Worm (Caenorhabditis elegans) whole organism, L1 larva: ENCODE measurements around the gene sars-2.

Source experiments
- C16A3.4 ChIP-seq: fragments of 150-350 bp; optimal IDR thresholded peaks from 2 replicates; lab custom pipeline; 2014; ENCODE audit warnings: missing biosample characterization, missing genetic modification characterization
- C34B4.2 ChIP-seq: sonication (generic microtip); optimal IDR thresholded peaks from 2 replicates; lab custom pipeline; 2017; ENCODE audit warnings: mild to moderate bottlenecking, missing genetic modification characterization, missing compliant biosample characterization
- F16B12.6 ChIP-seq: fragments of 150-350 bp; optimal IDR thresholded peaks from 2 replicates; lab custom pipeline; 2014; ENCODE audit warnings: missing biosample characterization, missing genetic modification characterization
- Y116A8C.19 ChIP-seq: sonication (generic microtip); optimal IDR thresholded peaks from 2 replicates; lab custom pipeline; 2016; ENCODE audit warnings: missing compliant biosample characterization, missing genetic modification characterization, borderline replicate concordance
- aha-1 ChIP-seq: fragments of 150-350 bp; optimal IDR thresholded peaks from 2 replicates; lab custom pipeline; 2014; ENCODE audit warnings: missing biosample characterization, missing genetic modification characterization
- alr-1 ChIP-seq: fragments of 200-800 bp; sonication (Bioruptor generic); optimal IDR thresholded peaks from 2 replicates; lab custom pipeline; 2018; ENCODE audit warnings: borderline replicate concordance, mild to moderate bottlenecking, missing genetic modification characterization, missing compliant biosample characterization
- ama-1 ChIP-seq: fragments of 150-350 bp; optimal IDR thresholded peaks from 2 replicates; lab custom pipeline; 2014
- blmp-1 ChIP-seq: fragments of 150-350 bp; optimal IDR thresholded peaks from 2 replicates; lab custom pipeline; 2014; ENCODE audit warnings: missing biosample characterization, missing genetic modification characterization
- ceh-63 ChIP-seq: fragments of 200-800 bp; sonication (Bioruptor generic); optimal IDR thresholded peaks from 2 replicates; lab custom pipeline; 2018; ENCODE audit warnings: mild to moderate bottlenecking, missing genetic modification characterization, missing compliant biosample characterization
- ceh-82 ChIP-seq, 3 experiments: fragments of 150-350 bp in 1 of 3; sonication (generic microtip) in 2 of 3; optimal IDR thresholded peaks; 2 replicates each; lab custom pipeline; 2014 to 2017; ENCODE audit warnings: missing biosample characterization in 3 of 3, missing genetic modification characterization in 3 of 3
- ceh-88 ChIP-seq: fragments of 200-800 bp; sonication (Bioruptor generic); IDR thresholded peaks from 2 replicates; pipeline ENCODE4 v1.3.6; 2022; ENCODE audit warnings: missing genetic modification characterization, missing compliant biosample characterization
- ceh-90 ChIP-seq: sonication (generic microtip); optimal IDR thresholded peaks from 2 replicates; lab custom pipeline; 2016; ENCODE audit warnings: missing genetic modification characterization, missing compliant biosample characterization
- ces-1 ChIP-seq: fragments of 150-350 bp; optimal IDR thresholded peaks from 2 replicates; lab custom pipeline; 2014; ENCODE audit warnings: missing biosample characterization, missing genetic modification reagents, missing genetic modification characterization
- dpl-1 ChIP-seq, 3 experiments: fragments of 150-350 bp in 2 of 3; sonication (generic microtip) in 1 of 3; optimal IDR thresholded peaks; 2 replicates each; lab custom pipeline; 2014 to 2017; ENCODE audit warnings: missing biosample characterization in 3 of 3, missing genetic modification characterization in 3 of 3, missing genetic modification reagents in 3 of 3
- dsc-1 ChIP-seq: sonication (generic microtip); optimal IDR thresholded peaks from 2 replicates; lab custom pipeline; 2016; ENCODE audit warnings: mild to moderate bottlenecking, missing genetic modification characterization, missing compliant biosample characterization
- efl-1 ChIP-seq, 4 experiments: fragments of 150-350 bp; optimal IDR thresholded peaks in 3 of 4; peaks in 1 of 4; 1 replicate in 1 of 4; 2 replicates in 3 of 4; lab custom pipeline; 2014; ENCODE audit warnings: missing biosample characterization in 2 of 4, missing genetic modification characterization in 2 of 4, missing genetic modification reagents in 2 of 4
- elt-2 ChIP-seq: sonication (generic microtip); optimal IDR thresholded peaks from 2 replicates; lab custom pipeline; 2016; ENCODE audit warnings: missing genetic modification characterization, mild to moderate bottlenecking, inconsistent platforms, missing compliant biosample characterization, missing genetic modification reagents
- fkh-8 ChIP-seq: sonication (generic microtip); optimal IDR thresholded peaks from 2 replicates; lab custom pipeline; 2016; ENCODE audit warnings: mild to moderate bottlenecking, missing genetic modification characterization, missing compliant biosample characterization
- hlh-4 ChIP-seq: sonication (generic microtip); optimal IDR thresholded peaks from 2 replicates; lab custom pipeline; 2016; ENCODE audit warnings: mild to moderate bottlenecking, missing genetic modification characterization, missing compliant biosample characterization
- irx-1 ChIP-seq: sonication (generic microtip); optimal IDR thresholded peaks from 2 replicates; lab custom pipeline; 2016; ENCODE audit warnings: missing genetic modification characterization, missing compliant biosample characterization
- isw-1 ChIP-seq: fragments of 200-800 bp; sonication (Bioruptor generic); IDR thresholded peaks from 2 replicates; pipeline ENCODE4 v1.3.6; 2022; ENCODE audit warnings: missing genetic modification characterization, missing compliant biosample characterization
- jun-1 ChIP-seq: fragments of 150-350 bp; optimal IDR thresholded peaks from 2 replicates; lab custom pipeline; 2014; ENCODE audit warnings: missing biosample characterization, missing genetic modification reagents, missing genetic modification characterization
- lin-13 ChIP-seq: fragments of 150-350 bp; optimal IDR thresholded peaks from 2 replicates; lab custom pipeline; 2014; ENCODE audit warnings: missing biosample characterization, missing genetic modification reagents, missing genetic modification characterization
- lin-14 ChIP-seq: fragments of 200-800 bp; sonication (Bioruptor generic); optimal IDR thresholded peaks from 2 replicates; lab custom pipeline; 2018; ENCODE audit warnings: mild to moderate bottlenecking, missing genetic modification characterization, moderate library complexity, missing compliant biosample characterization
- lin-15B ChIP-seq: fragments of 150-350 bp; sonication (generic microtip); optimal IDR thresholded peaks from 3 replicates; lab custom pipeline; 2014; ENCODE audit warnings: missing biosample characterization, missing genetic modification characterization
- lin-35 ChIP-seq, 2 experiments: fragments of 150-350 bp; optimal IDR thresholded peaks; 2 replicates each; lab custom pipeline; 2014; ENCODE audit warnings: missing biosample characterization in 2 of 2, missing genetic modification characterization in 2 of 2, missing genetic modification reagents in 2 of 2
- lsy-2 ChIP-seq, 2 experiments: fragments of 150-350 bp; optimal IDR thresholded peaks; 2 replicates each; lab custom pipeline; 2014; ENCODE audit warnings: missing biosample characterization in 2 of 2, missing genetic modification characterization in 2 of 2
- mdl-1 ChIP-seq, 2 experiments: fragments of 150-350 bp; optimal IDR thresholded peaks; 2 replicates each; lab custom pipeline; 2014 to 2017; ENCODE audit warnings: missing biosample characterization in 2 of 2, missing genetic modification characterization in 2 of 2, inconsistent platforms in 1 of 2
- mep-1 ChIP-seq: fragments of 150-350 bp; optimal IDR thresholded peaks from 2 replicates; lab custom pipeline; 2014; ENCODE audit warnings: missing biosample characterization, missing genetic modification characterization
- nhr-11 ChIP-seq: fragments of 150-350 bp; optimal IDR thresholded peaks from 2 replicates; lab custom pipeline; 2014; ENCODE audit warnings: missing biosample characterization, missing genetic modification characterization
- nhr-12 ChIP-seq: sonication (generic microtip); optimal IDR thresholded peaks from 2 replicates; lab custom pipeline; 2017; ENCODE audit warnings: missing biosample characterization, missing genetic modification characterization
- nhr-19 ChIP-seq: fragments of 200-800 bp; sonication (Bioruptor generic); conservative IDR thresholded peaks from 2 replicates; pipeline ENCODE4 v1.3.6; 2022; ENCODE audit warnings: missing genetic modification characterization, missing compliant biosample characterization
- nhr-20 ChIP-seq: sonication (generic microtip); optimal IDR thresholded peaks from 2 replicates; lab custom pipeline; 2016; ENCODE audit warnings: mild to moderate bottlenecking, missing genetic modification characterization, missing compliant biosample characterization
- nhr-28 ChIP-seq: fragments of 150-350 bp; optimal IDR thresholded peaks from 2 replicates; lab custom pipeline; 2014; ENCODE audit warnings: missing biosample characterization, missing genetic modification characterization
- nhr-47 ChIP-seq: sonication (generic microtip); optimal IDR thresholded peaks from 2 replicates; lab custom pipeline; 2016; ENCODE audit warnings: mild to moderate bottlenecking, missing genetic modification characterization, moderate library complexity, missing compliant biosample characterization
- nhr-71 ChIP-seq: sonication (generic microtip); optimal IDR thresholded peaks from 2 replicates; lab custom pipeline; 2016; ENCODE audit warnings: mild to moderate bottlenecking, missing genetic modification characterization, moderate library complexity, missing compliant biosample characterization
- nhr-76 ChIP-seq: sonication (generic microtip); optimal IDR thresholded peaks from 2 replicates; lab custom pipeline; 2017; ENCODE audit warnings: missing biosample characterization, missing genetic modification characterization
- nhr-77 ChIP-seq: fragments of 150-350 bp; optimal IDR thresholded peaks from 2 replicates; lab custom pipeline; 2014; ENCODE audit warnings: missing biosample characterization, missing genetic modification characterization
- nhr-84 ChIP-seq: sonication (generic microtip); optimal IDR thresholded peaks from 2 replicates; lab custom pipeline; 2017; ENCODE audit warnings: missing biosample characterization, missing genetic modification characterization
- nhr-85 ChIP-seq: sonication (generic microtip); peaks from one replicate; lab custom pipeline; 2016; ENCODE audit warnings: missing genetic modification characterization, inconsistent platforms, missing compliant biosample characterization
- nhr-90 ChIP-seq: sonication (generic microtip); optimal IDR thresholded peaks from 2 replicates; lab custom pipeline; 2016; ENCODE audit warnings: mild to moderate bottlenecking, missing genetic modification characterization, missing compliant biosample characterization; ENCODE audit not compliant: poor library complexity
- pag-3 ChIP-seq: sonication (generic microtip); optimal IDR thresholded peaks from 2 replicates; lab custom pipeline; 2017; ENCODE audit warnings: missing genetic modification characterization, mild to moderate bottlenecking, missing compliant biosample characterization, antibody characterized with exemption, borderline replicate concordance; ENCODE audit not compliant: insufficient read depth
- pax-3 ChIP-seq: fragments of 200-800 bp; sonication (Bioruptor generic); optimal IDR thresholded peaks from 2 replicates; lab custom pipeline; 2018; ENCODE audit warnings: mild to moderate bottlenecking, missing genetic modification characterization, moderate library complexity, missing compliant biosample characterization
- rnt-1 ChIP-seq: sonication (generic microtip); optimal IDR thresholded peaks from 2 replicates; lab custom pipeline; 2016; ENCODE audit warnings: mild to moderate bottlenecking, missing genetic modification characterization, moderate library complexity, missing compliant biosample characterization
- skn-1 ChIP-seq: fragments of 150-350 bp; optimal IDR thresholded peaks from 2 replicates; lab custom pipeline; 2014; ENCODE audit warnings: missing biosample characterization, missing genetic modification characterization
- sup-37 ChIP-seq: fragments of 200-800 bp; sonication (Bioruptor generic); optimal IDR thresholded peaks from 2 replicates; lab custom pipeline; 2018; ENCODE audit warnings: mild to moderate bottlenecking, missing genetic modification characterization, missing compliant biosample characterization
- swsn-7 ChIP-seq: sonication (generic microtip); optimal IDR thresholded peaks from 2 replicates; lab custom pipeline; 2016; ENCODE audit warnings: missing genetic modification characterization, missing compliant biosample characterization
- tbx-2 ChIP-seq: sonication (generic microtip); optimal IDR thresholded peaks from 2 replicates; lab custom pipeline; 2016; ENCODE audit warnings: missing genetic modification characterization, missing compliant biosample characterization
- unc-130 ChIP-seq: fragments of 150-350 bp; optimal IDR thresholded peaks from 2 replicates; lab custom pipeline; 2017; ENCODE audit warnings: missing biosample characterization, missing genetic modification characterization, inconsistent platforms
- unc-30 ChIP-seq: sonication (generic microtip); optimal IDR thresholded peaks from 2 replicates; lab custom pipeline; 2017; ENCODE audit warnings: missing biosample characterization, missing genetic modification characterization
- unc-98 ChIP-seq: fragments of 200-800 bp; sonication (Bioruptor generic); IDR thresholded peaks from 2 replicates; pipeline ENCODE4 v1.3.6; 2022; ENCODE audit warnings: missing genetic modification characterization, missing compliant biosample characterization
- zip-4 ChIP-seq: fragments of 200-800 bp; sonication (Bioruptor generic); optimal IDR thresholded peaks from 2 replicates; lab custom pipeline; 2018; ENCODE audit warnings: mild to moderate bottlenecking, missing genetic modification characterization, moderate library complexity, missing compliant biosample characterization
- ztf-11 ChIP-seq, 2 experiments: sonication (generic microtip); optimal IDR thresholded peaks; 2 replicates each; lab custom pipeline; 2016 to 2017; ENCODE audit warnings: missing genetic modification characterization in 2 of 2, missing biosample characterization in 1 of 2, missing compliant biosample characterization in 1 of 2

Gene sars-2

ce11 chrIV:4407055-4407461 is 49.6 kb downstream of the sars-2 start:
- no peak for TF ChIP-seq nhr-84 (tag; lab: Kevin White, UChicago)
- no peak for TF ChIP-seq mep-1 (tag; lab: Kevin White, UChicago)
- peak; percentile 67 for TF ChIP-seq lin-14 (GFP tag; lab: Kevin White, UChicago)
- no peak for TF ChIP-seq pag-3 (tag; lab: Kevin White, UChicago)
- no peak for TF ChIP-seq lin-13 (GFP tag; lab: Kevin White, UChicago)
- no peak for TF ChIP-seq ama-1 (lab: Kevin White, UChicago)
- no peak for TF ChIP-seq ceh-82 (tag; optimal IDR thresholded peaks at IDR 0.05; lab: Kevin White, UChicago)
- peak; percentile 62 for TF ChIP-seq jun-1 (tag; lab: Kevin White, UChicago)
- TF ChIP-seq ces-1 (GFP tag; lab: Kevin White, UChicago), result no peak
- peak; percentile 3 for TF ChIP-seq C16A3.4 (tag; lab: Kevin White, UChicago)
- TF ChIP-seq nhr-77 (tag; lab: Kevin White, UChicago), result peak; percentile 73
- TF ChIP-seq nhr-11, result no peak
- TF ChIP-seq nhr-12 (tag; lab: Kevin White, UChicago), result no peak
- peak in 1 of 2 experiments; percentile 24 for TF ChIP-seq lin-35 (GFP tag; optimal IDR thresholded peaks at IDR 0.05; lab: Kevin White, UChicago)
- no peak for TF ChIP-seq Y116A8C.19 (tag; lab: Kevin White, UChicago)
- TF ChIP-seq tbx-2 (tag; lab: Kevin White, UChicago), result peak; percentile 40
- peak; percentile 52 to 54 for TF ChIP-seq efl-1 (optimal IDR thresholded peaks at IDR 0.05; lab: Kevin White, UChicago)
- TF ChIP-seq efl-1 (GFP tag; optimal IDR thresholded peaks at IDR 0.05 in 1 of 2; lab: Kevin White, UChicago), result peak; percentile 12 to 93
- TF ChIP-seq nhr-76 (tag; lab: Kevin White, UChicago), result no peak
- TF ChIP-seq swsn-7 (tag; lab: Kevin White, UChicago), result peak; percentile 43
- TF ChIP-seq nhr-19 (GFP tag; lab: Robert Waterston, UW), result peak; percentile 64
- no peak for TF ChIP-seq ceh-88
- TF ChIP-seq lin-15B (tag; lab: Kevin White, UChicago), result no peak
- TF ChIP-seq unc-30, result no peak
- TF ChIP-seq nhr-71, result peak; percentile 68
- no peak for TF ChIP-seq unc-98 (GFP tag; lab: Robert Waterston, UW)
- peak; percentile 54 for TF ChIP-seq nhr-85 (tag; lab: Kevin White, UChicago)
- no peak for TF ChIP-seq dsc-1 (tag; lab: Kevin White, UChicago)
- TF ChIP-seq isw-1 (GFP tag; lab: Robert Waterston, UW), result no peak
- peak; percentile 32 for TF ChIP-seq nhr-47 (tag; lab: Kevin White, UChicago)
- TF ChIP-seq ztf-11 (tag; optimal IDR thresholded peaks at IDR 0.05; lab: Kevin White, UChicago), result no peak
- no peak for TF ChIP-seq nhr-28 (tag; lab: Kevin White, UChicago)
- no peak for TF ChIP-seq alr-1 (tag; lab: Kevin White, UChicago)
- no peak for TF ChIP-seq fkh-8 (tag; lab: Kevin White, UChicago)
- TF ChIP-seq irx-1 (tag; lab: Kevin White, UChicago), result peak; percentile 5
- TF ChIP-seq lsy-2 (tag; optimal IDR thresholded peaks at IDR 0.05; lab: Kevin White, UChicago), result peak; percentile 43 to 44
- TF ChIP-seq mdl-1 (tag; optimal IDR thresholded peaks at IDR 0.05; lab: Kevin White, UChicago), result no peak
- no peak for TF ChIP-seq unc-130 (tag; lab: Kevin White, UChicago)
- TF ChIP-seq elt-2 (tag; lab: Kevin White, UChicago), result peak; percentile 77
- TF ChIP-seq ceh-63 (GFP tag; lab: Kevin White, UChicago), result no peak
- no peak for TF ChIP-seq F16B12.6 (tag; lab: Kevin White, UChicago)
- TF ChIP-seq sup-37 (GFP tag; lab: Kevin White, UChicago), result peak; percentile 68
- no peak for TF ChIP-seq ceh-90 (tag; lab: Kevin White, UChicago)
- no peak for TF ChIP-seq aha-1 (tag; lab: Kevin White, UChicago)
- TF ChIP-seq pax-3 (tag; lab: Kevin White, UChicago), result no peak
- TF ChIP-seq hlh-4 (tag; lab: Kevin White, UChicago), result no peak
- peak; percentile 20 for TF ChIP-seq skn-1
- TF ChIP-seq nhr-20 (tag; lab: Kevin White, UChicago), result peak; percentile 53
- TF ChIP-seq C34B4.2 (tag; lab: Kevin White, UChicago), result peak; percentile 48
- TF ChIP-seq zip-4, result peak; percentile 12
- peak; percentile 62 for TF ChIP-seq rnt-1 (tag; lab: Kevin White, UChicago)
- no peak for TF ChIP-seq blmp-1 (tag; lab: Kevin White, UChicago)
- TF ChIP-seq nhr-90 (tag; lab: Kevin White, UChicago), result peak; percentile 60
- TF ChIP-seq dpl-1 (GFP tag; optimal IDR thresholded peaks at IDR 0.05; lab: Kevin White, UChicago), result peak in 1 of 3 experiments; percentile 3
